Worm (Caenorhabditis elegans): ENCODE measurements around the gene pnn-1.

pnn-1 gene

ce11 chrV:13013158-13013557, 42.2 kb downstream of the pnn-1 start, which contains the start of gene try-10:
TSS of gene try-10 (minus strand) at chrV:13013258.
- no peak for TF ChIP-seq hmbx-1 (tag; optimal IDR thresholded peaks at IDR 0.05)
- no peak for TF ChIP-seq ceh-13 (GFP tag; optimal IDR thresholded peaks at IDR 0.05)
- TF ChIP-seq F13C5.2 (tag; optimal IDR thresholded peaks at IDR 0.05) = no peak
- TF ChIP-seq flt-1 (GFP tag; IDR thresholded peaks at IDR 0.05) = no peak
- TF ChIP-seq sea-1 (GFP tag; conservative IDR thresholded peaks at IDR 0.05) = no peak
- TF ChIP-seq B0310.2 (tag; optimal IDR thresholded peaks at IDR 0.05) = no peak
- TF ChIP-seq tbx-11 (GFP tag; IDR thresholded peaks at IDR 0.05) = no peak
- no peak for TF ChIP-seq ama-1 (optimal IDR thresholded peaks at IDR 0.05)
- TF ChIP-seq ceh-36 (tag; optimal IDR thresholded peaks at IDR 0.05) = no peak
- TF ChIP-seq scrt-1 (GFP tag; IDR thresholded peaks at IDR 0.05) = no peak

DNA sequence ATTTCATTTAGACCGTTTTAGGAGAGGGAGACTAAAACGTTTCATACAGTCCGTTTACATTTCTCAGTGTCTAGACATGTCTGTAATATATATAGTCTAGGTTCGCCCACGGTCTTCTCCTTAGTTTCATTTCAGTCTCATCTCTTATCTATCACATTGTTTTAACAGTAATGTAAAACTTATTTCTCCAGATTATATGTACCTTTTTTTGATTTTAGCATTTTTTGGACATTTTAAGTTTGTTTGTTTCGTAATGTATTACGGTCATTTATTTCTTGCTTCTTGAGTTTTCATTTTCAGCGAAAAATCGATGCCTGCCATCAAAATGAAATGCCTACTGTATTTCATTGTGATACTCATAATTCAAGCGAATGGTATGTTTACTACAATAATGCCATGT, 42.9 kb downstream of the pnn-1 start, which contains the start of gene F15B9.6:
Gene F15B9.6 (plus strand): TSS at position 301 of the 400 bp plus-strand sequence.
- TF ChIP-seq tra-4 (tag; optimal IDR thresholded peaks at IDR 0.05) (no peak), pes-1 (GFP tag; IDR thresholded peaks at IDR 0.05) (no peak), ceh-13 (GFP tag; optimal IDR thresholded peaks at IDR 0.05) (no peak), flt-1 (GFP tag; IDR thresholded peaks at IDR 0.05) (no peak), F13C5.2 (tag; optimal IDR thresholded peaks at IDR 0.05) (no peak), hmbx-1 (tag; optimal IDR thresholded peaks at IDR 0.05) (no peak), ets-7 (tag; optimal IDR thresholded peaks at IDR 0.05) (no peak)

DNA sequence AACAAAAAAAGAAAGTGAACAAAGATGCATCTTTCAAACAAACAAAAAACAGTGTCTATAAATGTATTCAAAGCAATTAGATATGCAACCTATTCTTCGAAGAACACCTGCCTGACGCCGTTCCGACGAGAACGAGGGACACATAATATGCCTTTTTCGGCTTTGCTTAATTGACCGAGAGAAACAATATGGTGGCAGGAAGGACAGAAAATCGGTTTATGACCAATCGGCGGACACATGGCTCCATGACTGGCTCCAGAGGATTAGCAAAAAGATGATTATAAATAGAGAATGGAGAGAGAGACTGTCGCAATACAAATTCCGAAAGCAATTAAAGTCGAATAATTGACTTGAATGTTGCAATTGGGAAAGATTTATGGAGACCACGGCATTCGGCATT, 47.3 kb downstream of the pnn-1 start:
- no peak for TF ChIP-seq ama-1 (optimal IDR thresholded peaks at IDR 0.05)

DNA sequence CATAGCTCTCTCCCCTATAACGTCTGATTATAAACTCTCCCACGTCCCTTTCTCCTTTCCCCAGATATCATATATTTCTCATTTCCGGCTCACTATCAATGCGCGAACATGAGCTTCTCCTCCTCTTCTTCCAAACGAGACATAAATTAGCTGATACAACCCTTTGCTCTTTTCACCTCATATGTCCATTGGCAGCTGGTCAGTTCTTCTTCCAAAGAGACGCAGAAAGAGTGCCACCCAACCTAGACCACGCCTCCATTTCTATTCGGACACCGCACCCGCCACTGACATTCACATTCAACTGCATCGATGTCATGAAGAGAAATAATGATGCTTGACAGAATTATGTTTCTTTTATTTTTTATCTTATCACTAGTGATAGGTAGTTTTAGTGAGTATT, 47.9 kb downstream of the pnn-1 start, which contains the start of gene fmi-1:
Gene fmi-1 (plus strand): TSS at position 301 of the 400 bp plus-strand sequence.
- TF ChIP-seq aly-1 (tag; optimal IDR thresholded peaks at IDR 0.05) (no peak), pes-1 (GFP tag; IDR thresholded peaks at IDR 0.05) (no peak), F13C5.2 (tag; optimal IDR thresholded peaks at IDR 0.05) (no peak), ets-7 (tag; optimal IDR thresholded peaks at IDR 0.05) (no peak), hnd-1 (tag; optimal IDR thresholded peaks at IDR 0.05) (no peak), hmg-4 (GFP tag; optimal IDR thresholded peaks at IDR 0.05) (no peak), ceh-36 (tag; optimal IDR thresholded peaks at IDR 0.05) (no peak), ama-1 (optimal IDR thresholded peaks at IDR 0.05) (no peak), scrt-1 (GFP tag; IDR thresholded peaks at IDR 0.05) (no peak), B0310.2 (tag; optimal IDR thresholded peaks at IDR 0.05) (no peak), tbx-11 (GFP tag; IDR thresholded peaks at IDR 0.05) (no peak), sea-1 (GFP tag; conservative IDR thresholded peaks at IDR 0.05) (no peak), flt-1 (GFP tag; IDR thresholded peaks at IDR 0.05) (no peak)

DNA sequence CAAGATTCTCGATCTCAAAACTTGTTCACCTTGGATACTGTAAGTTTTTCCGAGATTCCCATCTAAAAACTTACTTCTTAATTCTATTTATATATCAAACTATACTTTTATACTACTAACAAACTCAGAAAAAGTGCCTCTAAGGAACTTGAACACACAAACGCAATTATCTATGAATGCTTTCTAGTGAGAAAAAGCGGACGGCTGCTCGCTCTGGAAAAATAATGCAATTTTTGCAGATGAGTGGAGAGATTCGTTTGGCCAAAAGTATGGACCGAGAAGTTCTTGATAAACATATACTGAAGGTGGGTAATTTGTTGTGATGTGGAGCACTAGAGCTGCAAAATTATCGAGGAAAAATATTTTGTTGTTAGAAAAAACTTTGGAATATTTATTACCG, 49.1 kb downstream of the pnn-1 start:
- no peak for TF ChIP-seq tbx-11 (GFP tag; IDR thresholded peaks at IDR 0.05)

ce11 chrV:13020638-13021037, 49.7 kb downstream of the pnn-1 start:
- TF ChIP-seq flt-1 (GFP tag; IDR thresholded peaks at IDR 0.05) (no peak), hnd-1 (tag; optimal IDR thresholded peaks at IDR 0.05) (no peak), scrt-1 (GFP tag; IDR thresholded peaks at IDR 0.05) (no peak), ceh-13 (GFP tag; optimal IDR thresholded peaks at IDR 0.05) (no peak), hmbx-1 (tag; optimal IDR thresholded peaks at IDR 0.05) (no peak), aly-1 (tag; optimal IDR thresholded peaks at IDR 0.05) (no peak), ets-7 (tag; optimal IDR thresholded peaks at IDR 0.05) (no peak), tbx-11 (GFP tag; IDR thresholded peaks at IDR 0.05) (no peak), sea-1 (GFP tag; conservative IDR thresholded peaks at IDR 0.05) (no peak), ceh-36 (tag; optimal IDR thresholded peaks at IDR 0.05) (no peak), F13C5.2 (tag; optimal IDR thresholded peaks at IDR 0.05) (no peak)

DNA sequence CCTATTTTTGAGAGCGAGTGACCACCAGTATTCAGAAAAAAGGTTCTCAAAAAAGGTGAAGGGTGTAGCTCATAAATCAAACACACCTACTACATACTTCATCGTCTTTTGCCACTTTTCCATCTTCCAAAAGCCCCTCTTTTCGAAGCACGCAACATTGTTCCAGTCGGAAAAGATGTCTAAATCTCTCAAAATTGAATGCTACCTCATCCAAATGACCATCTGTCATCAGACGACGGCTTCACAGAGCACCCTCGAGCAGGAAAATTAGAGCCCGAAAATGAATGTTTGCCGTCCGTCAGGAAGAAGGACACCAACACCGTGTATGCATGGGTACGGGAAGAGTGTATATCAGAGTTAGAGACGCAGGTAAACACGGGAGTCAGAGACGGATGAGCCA, 50.6 kb downstream of the pnn-1 start:
- TF ChIP-seq B0310.2 (tag; optimal IDR thresholded peaks at IDR 0.05) = no peak
- TF ChIP-seq hmg-4 (GFP tag; optimal IDR thresholded peaks at IDR 0.05) = no peak
- no peak for TF ChIP-seq sea-1 (GFP tag; conservative IDR thresholded peaks at IDR 0.05)
- TF ChIP-seq aly-1 (tag; optimal IDR thresholded peaks at IDR 0.05) = no peak
- TF ChIP-seq ceh-36 (tag; optimal IDR thresholded peaks at IDR 0.05) = no peak
- no peak for TF ChIP-seq ceh-13 (GFP tag; optimal IDR thresholded peaks at IDR 0.05)
- TF ChIP-seq tbx-11 (GFP tag; IDR thresholded peaks at IDR 0.05) = no peak
- no peak for TF ChIP-seq pes-1 (GFP tag; IDR thresholded peaks at IDR 0.05)
- no peak for TF ChIP-seq hnd-1 (tag; optimal IDR thresholded peaks at IDR 0.05)
- no peak for TF ChIP-seq hmbx-1 (tag; optimal IDR thresholded peaks at IDR 0.05)
- TF ChIP-seq F13C5.2 (tag; optimal IDR thresholded peaks at IDR 0.05) = no peak
- TF ChIP-seq scrt-1 (GFP tag; IDR thresholded peaks at IDR 0.05) = no peak
- TF ChIP-seq flt-1 (GFP tag; IDR thresholded peaks at IDR 0.05) = no peak
- TF ChIP-seq tra-4 (tag; optimal IDR thresholded peaks at IDR 0.05) = no peak
- TF ChIP-seq ets-7 (tag; optimal IDR thresholded peaks at IDR 0.05) = no peak
- TF ChIP-seq tbx-37 (GFP tag; conservative IDR thresholded peaks at IDR 0.05) = no peak

DNA sequence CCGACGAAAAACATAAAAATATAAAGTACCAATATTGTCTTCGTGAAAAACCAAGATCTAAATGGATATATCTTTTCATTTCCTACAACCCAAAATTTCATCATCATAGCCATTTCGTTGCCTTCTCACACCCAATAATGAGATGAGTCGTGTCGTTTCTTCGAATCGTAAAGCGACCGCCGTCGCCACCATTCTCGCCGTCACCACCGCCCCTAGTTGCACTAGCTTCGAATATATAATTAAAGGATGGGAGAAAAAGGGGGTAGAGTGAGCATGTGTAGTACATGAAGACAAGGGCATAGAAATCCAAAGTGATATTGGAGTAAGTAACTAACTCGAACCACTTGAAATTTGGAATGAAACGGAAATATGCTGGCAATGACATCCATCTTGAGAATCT, 51.4 kb downstream of the pnn-1 start:
- TF ChIP-seq ama-1 (optimal IDR thresholded peaks at IDR 0.05) (no peak), ceh-13 (GFP tag; optimal IDR thresholded peaks at IDR 0.05) (no peak), tra-4 (tag; optimal IDR thresholded peaks at IDR 0.05) (no peak), B0310.2 (tag; optimal IDR thresholded peaks at IDR 0.05) (no peak), hmg-4 (GFP tag; optimal IDR thresholded peaks at IDR 0.05) (no peak), tbx-11 (GFP tag; IDR thresholded peaks at IDR 0.05) (no peak), hnd-1 (tag; optimal IDR thresholded peaks at IDR 0.05) (no peak), aly-1 (tag; optimal IDR thresholded peaks at IDR 0.05) (no peak), ceh-36 (tag; optimal IDR thresholded peaks at IDR 0.05) (no peak), flt-1 (GFP tag; IDR thresholded peaks at IDR 0.05) (no peak), sea-1 (GFP tag; conservative IDR thresholded peaks at IDR 0.05) (no peak), scrt-1 (GFP tag; IDR thresholded peaks at IDR 0.05) (no peak), F13C5.2 (tag; optimal IDR thresholded peaks at IDR 0.05) (no peak)

Measured in whole organism, early embryonic.